Worm (Caenorhabditis elegans) whole organism, mixed stage, embryonic: ENCODE data around the gene cal-2.

Experiments
- lin-32 ChIP-seq: fragments of 200-800 bp; sonication (Bioruptor generic); optimal IDR thresholded peaks from 2 replicates; lab custom pipeline; 2018; ENCODE audit warnings: mild to moderate bottlenecking, missing genetic modification characterization, missing compliant biosample characterization
- nhr-12 ChIP-seq: fragments of 150-350 bp; optimal IDR thresholded peaks from 2 replicates; lab custom pipeline; 2014; ENCODE audit warnings: missing biosample characterization, missing genetic modification characterization
- nhr-237 ChIP-seq: fragments of 150-350 bp; optimal IDR thresholded peaks from 2 replicates; lab custom pipeline; 2014; ENCODE audit warnings: missing biosample characterization, missing genetic modification characterization
- pha-4 ChIP-seq: fragments of 150-350 bp; optimal IDR thresholded peaks from 2 replicates; lab custom pipeline; 2018; ENCODE audit warnings: missing biosample characterization, missing genetic modification reagents, missing genetic modification characterization
- unc-39 ChIP-seq: fragments of 150-350 bp; optimal IDR thresholded peaks from 2 replicates; lab custom pipeline; 2014; ENCODE audit warnings: missing biosample characterization, missing genetic modification characterization
- ztf-11 ChIP-seq: fragments of 150-350 bp; optimal IDR thresholded peaks from 2 replicates; lab custom pipeline; 2014; ENCODE audit warnings: missing biosample characterization, missing genetic modification characterization

DNA sequence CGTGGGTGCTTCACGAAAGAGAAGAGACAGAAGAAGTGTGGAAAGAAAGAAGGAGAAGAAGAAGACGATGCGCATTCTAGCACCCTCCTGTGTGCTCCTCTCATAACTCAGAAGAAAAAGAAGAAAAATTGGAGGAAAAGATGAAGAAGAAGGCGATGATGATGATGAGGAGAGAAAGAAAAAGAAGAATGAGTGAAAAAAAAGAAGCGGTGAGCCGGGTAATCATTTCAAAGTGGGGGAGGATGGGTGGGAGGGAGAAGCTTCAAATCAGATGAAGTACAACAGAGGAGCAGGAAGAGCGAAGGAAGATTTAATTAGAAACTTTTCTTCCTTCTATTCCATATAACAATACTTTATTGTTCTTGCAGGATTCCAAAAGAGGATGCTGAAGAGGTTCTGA, 50.2 kb downstream of the cal-2 start:
- no peak for TF ChIP-seq nhr-12 (tag; lab: Kevin White, UChicago)
- TF ChIP-seq nhr-237 = no peak
- no peak for TF ChIP-seq pha-4 (tag; lab: Kevin White, UChicago)
- no peak for TF ChIP-seq ztf-11
- TF ChIP-seq lin-32 (GFP tag; lab: Kevin White, UChicago) = no peak
- no peak for TF ChIP-seq unc-39
